Worm (Caenorhabditis elegans): ENCODE measurements around the gene hpo-29.

hpo-29 gene

ce11 chrIII:230129-230528 lies 5.5 kb upstream of the hpo-29 start, which contains the start of gene hpo-38:
Gene hpo-38 (plus strand): TSS chrIII:230429.
- TF ChIP-seq sem-4 (tag; optimal IDR thresholded peaks at IDR 0.05) = no peak
- no peak for TF ChIP-seq mab-5 (tag; optimal IDR thresholded peaks at IDR 0.05)
- no peak for TF ChIP-seq ceh-16 (tag; optimal IDR thresholded peaks at IDR 0.05)
- no peak for TF ChIP-seq nhr-12 (tag; optimal IDR thresholded peaks at IDR 0.05)
- TF ChIP-seq nhr-25 (tag; optimal IDR thresholded peaks at IDR 0.05) = no peak
- TF ChIP-seq zag-1 (tag; optimal IDR thresholded peaks at IDR 0.05) = no peak
- no peak for TF ChIP-seq egl-27 (tag; optimal IDR thresholded peaks at IDR 0.05)
- TF ChIP-seq ceh-82 (tag; optimal IDR thresholded peaks at IDR 0.05) = no peak
- TF ChIP-seq sma-9 (GFP tag; optimal IDR thresholded peaks at IDR 0.05) = no peak
- TF ChIP-seq sma-9 (tag; optimal IDR thresholded peaks at IDR 0.05) = no peak
- TF ChIP-seq C34F6.9 (tag; optimal IDR thresholded peaks at IDR 0.05) = no peak
- TF ChIP-seq nhr-21 (tag; optimal IDR thresholded peaks at IDR 0.05) = no peak
- TF ChIP-seq unc-55 (GFP tag; optimal IDR thresholded peaks at IDR 0.05) = no peak
- TF ChIP-seq nhr-10 (tag; optimal IDR thresholded peaks at IDR 0.05) = no peak
- no peak for TF ChIP-seq ama-1 (optimal IDR thresholded peaks at IDR 0.05)
- TF ChIP-seq lsy-2 (tag; optimal IDR thresholded peaks at IDR 0.05) = no peak
- no peak for TF ChIP-seq elt-1 (tag; optimal IDR thresholded peaks at IDR 0.05)
- TF ChIP-seq lin-39 (tag; optimal IDR thresholded peaks at IDR 0.05) = no peak
- TF ChIP-seq peb-1 (tag; optimal IDR thresholded peaks at IDR 0.05) = no peak

- TF ChIP-seq R02D3.7 (tag; optimal IDR thresholded peaks at IDR 0.05) (peak; percentile 17), lin-13 (GFP tag; optimal IDR thresholded peaks at IDR 0.05) (peak; percentile 39), nhr-25 (tag; optimal IDR thresholded peaks at IDR 0.05) (peak; percentile 16), skn-1 (tag; optimal IDR thresholded peaks at IDR 0.05) (no peak), ama-1 (optimal IDR thresholded peaks at IDR 0.05) (no peak), elt-3 (tag; optimal IDR thresholded peaks at IDR 0.05) (no peak), unc-62 (GFP tag; optimal IDR thresholded peaks at IDR 0.05) (no peak), mab-5 (tag; optimal IDR thresholded peaks at IDR 0.05) (no peak), peb-1 (tag; optimal IDR thresholded peaks at IDR 0.05) (no peak), crh-2 (tag; optimal IDR thresholded peaks at IDR 0.05) (peak; percentile 48), nhr-6 (tag; optimal IDR thresholded peaks at IDR 0.05) (no peak), ZK546.5 (tag; optimal IDR thresholded peaks at IDR 0.05) (no peak), nhr-77 (tag; optimal IDR thresholded peaks at IDR 0.05) (no peak), fos-1 (tag; optimal IDR thresholded peaks at IDR 0.05) (no peak), F13H6.1 (tag; optimal IDR thresholded peaks at IDR 0.05) (peak; percentile 62), alr-1 (tag; optimal IDR thresholded peaks at IDR 0.05) (no peak), nhr-237 (tag; optimal IDR thresholded peaks at IDR 0.05) (no peak), unc-39 (tag; optimal IDR thresholded peaks at IDR 0.05) (no peak), sma-3 (GFP tag; optimal IDR thresholded peaks at IDR 0.05) (no peak), nhr-21 (tag; optimal IDR thresholded peaks at IDR 0.05) (peak; percentile 47), sma-9 (GFP tag; optimal IDR thresholded peaks at IDR 0.05) (no peak), sma-9 (tag; optimal IDR thresholded peaks at IDR 0.05) (no peak), nhr-129 (tag; optimal IDR thresholded peaks at IDR 0.05) (peak; percentile 44), gmeb-1 (tag; optimal IDR thresholded peaks at IDR 0.05) (peak; percentile 63), egl-27 (tag; optimal IDR thresholded peaks at IDR 0.05) (no peak), lin-11 (tag; optimal IDR thresholded peaks at IDR 0.05) (peak; percentile 32), ztf-11 (tag; optimal IDR thresholded peaks at IDR 0.05) (no peak), nhr-11 (tag; optimal IDR thresholded peaks at IDR 0.05) (no peak), nhr-10 (tag; optimal IDR thresholded peaks at IDR 0.05) (no peak), C34F6.9 (tag; optimal IDR thresholded peaks at IDR 0.05) (peak; percentile 53), aly-2 (tag; optimal IDR thresholded peaks at IDR 0.05) (no peak), ztf-4 (tag; optimal IDR thresholded peaks at IDR 0.05) (peak; percentile 44), unc-55 (GFP tag; optimal IDR thresholded peaks at IDR 0.05) (peak; percentile 48), lin-39 (tag; optimal IDR thresholded peaks at IDR 0.05) (no peak), ceh-82 (tag; optimal IDR thresholded peaks at IDR 0.05) (no peak), zag-1 (tag; optimal IDR thresholded peaks at IDR 0.05) (no peak), ceh-16 (tag; optimal IDR thresholded peaks at IDR 0.05) (no peak), mbf-1 (tag; optimal IDR thresholded peaks at IDR 0.05) (no peak), sem-4 (tag; optimal IDR thresholded peaks at IDR 0.05) (no peak), ztf-1 (GFP tag; conservative IDR thresholded peaks at IDR 0.05) (no peak), Y55F3AM.14 (GFP tag; optimal IDR thresholded peaks at IDR 0.05) (peak; percentile 64), snpc-4 (tag; optimal IDR thresholded peaks at IDR 0.05) (no peak), lsy-2 (tag; optimal IDR thresholded peaks at IDR 0.05) (peak; percentile 64 to 79), dmd-4 (tag; optimal IDR thresholded peaks at IDR 0.05) (no peak), nhr-12 (tag; optimal IDR thresholded peaks at IDR 0.05) (no peak), mdl-1 (tag; optimal IDR thresholded peaks at IDR 0.05) (no peak), blmp-1 (tag; optimal IDR thresholded peaks at IDR 0.05; ENCODE audit: insufficient read depth) (no peak), nhr-23 (tag; optimal IDR thresholded peaks at IDR 0.05) (no peak), elt-1 (tag; optimal IDR thresholded peaks at IDR 0.05) (no peak)
These were observed 529 bp upstream of the hpo-29 start for ce11 chrIII:235115-235514.
